Worm (Caenorhabditis elegans) whole organism, young adult: ENCODE measurements around the gene C35A5.4.
A peak's percentile ranks its signal among the peaks of the same experiment; 100 is the strongest.

Experiments
- C06A6.2 ChIP-seq: fragments of 200-800 bp; sonication (Bioruptor generic); conservative IDR thresholded peaks from 2 replicates; pipeline ENCODE4 v1.3.6; 2022; ENCODE audit warnings: missing genetic modification characterization, missing compliant biosample characterization
- F22D6.2 ChIP-seq: sonication (generic microtip); optimal IDR thresholded peaks from 2 replicates; lab custom pipeline; 2016; ENCODE audit warnings: mild to moderate bottlenecking, missing genetic modification characterization, missing compliant biosample characterization
- F39B2.1 ChIP-seq: fragments of 200-800 bp; sonication (Bioruptor generic); IDR thresholded peaks from 2 replicates; pipeline ENCODE4 v1.3.6; 2022; ENCODE audit warnings: missing genetic modification reagents, missing genetic modification characterization, missing compliant biosample characterization
- F52B5.7 ChIP-seq: sonication (generic microtip); optimal IDR thresholded peaks from 2 replicates; lab custom pipeline; 2016; ENCODE audit warnings: mild to moderate bottlenecking, missing genetic modification characterization, missing compliant biosample characterization
- F55B11.4 ChIP-seq: sonication (generic microtip); optimal IDR thresholded peaks from 2 replicates; lab custom pipeline; 2016; ENCODE audit warnings: missing compliant biosample characterization, missing genetic modification characterization, borderline replicate concordance; ENCODE audit not compliant: insufficient read depth
- K12H6.12 ChIP-seq: fragments of 200-800 bp; sonication (Bioruptor generic); optimal IDR thresholded peaks from 2 replicates; lab custom pipeline; 2018; ENCODE audit warnings: mild to moderate bottlenecking, missing genetic modification characterization, missing compliant biosample characterization
- T07F8.4 ChIP-seq: sonication (generic microtip); optimal IDR thresholded peaks from 2 replicates; lab custom pipeline; 2016; ENCODE audit warnings: mild to moderate bottlenecking, missing genetic modification characterization, moderate library complexity, missing compliant biosample characterization
- T26A5.8 ChIP-seq: sonication (generic microtip); optimal IDR thresholded peaks from 2 replicates; lab custom pipeline; 2016; ENCODE audit warnings: missing genetic modification characterization, missing compliant biosample characterization
- Y53F4B.3 ChIP-seq: fragments of 200-800 bp; sonication (Bioruptor generic); IDR thresholded peaks from 2 replicates; pipeline ENCODE4 v1.3.6; 2022; ENCODE audit warnings: missing genetic modification reagents, missing genetic modification characterization, missing compliant biosample characterization
- Y53G8AR.9 ChIP-seq: fragments of 200-800 bp; sonication (Bioruptor generic); conservative IDR thresholded peaks from 2 replicates; pipeline ENCODE4 v1.3.6; 2022; ENCODE audit warnings: missing genetic modification reagents, missing genetic modification characterization, missing compliant biosample characterization
- Y67H2A.10 ChIP-seq: fragments of 200-800 bp; sonication (Bioruptor generic); conservative IDR thresholded peaks from 2 replicates; pipeline ENCODE4 v1.3.6; 2022; ENCODE audit warnings: missing genetic modification reagents, missing genetic modification characterization, missing compliant biosample characterization
- Y79H2A.3 ChIP-seq: fragments of 200-800 bp; sonication (Bioruptor generic); conservative IDR thresholded peaks from 2 replicates; pipeline ENCODE4 v1.3.6; 2022; ENCODE audit warnings: missing genetic modification reagents, missing genetic modification characterization, missing compliant biosample characterization
- ZK185.1 ChIP-seq: sonication (generic microtip); optimal IDR thresholded peaks from 2 replicates; lab custom pipeline; 2016; ENCODE audit warnings: mild to moderate bottlenecking, missing genetic modification characterization, missing compliant biosample characterization; ENCODE audit not compliant: poor library complexity, severe bottlenecking
- aptf-3 ChIP-seq: fragments of 200-800 bp; sonication (Bioruptor generic); IDR thresholded peaks from 2 replicates; pipeline ENCODE4 v1.3.6; 2022; ENCODE audit warnings: missing genetic modification characterization, missing compliant biosample characterization
- atf-7 ChIP-seq: sonication (generic microtip); optimal IDR thresholded peaks from 2 replicates; lab custom pipeline; 2017; ENCODE audit warnings: mild to moderate bottlenecking, missing genetic modification characterization, missing compliant biosample characterization
- ccch-3 ChIP-seq: fragments of 200-800 bp; sonication (Bioruptor generic); optimal IDR thresholded peaks from 2 replicates; lab custom pipeline; 2018; ENCODE audit warnings: mild to moderate bottlenecking, missing genetic modification characterization, missing compliant biosample characterization
- ceh-100 ChIP-seq: fragments of 200-800 bp; sonication (Bioruptor generic); IDR thresholded peaks from 2 replicates; pipeline ENCODE4 v1.3.6; 2022; ENCODE audit warnings: missing genetic modification reagents, missing genetic modification characterization, missing compliant biosample characterization
- ceh-91 ChIP-seq: fragments of 200-800 bp; sonication (Bioruptor generic); IDR thresholded peaks from 2 replicates; pipeline ENCODE4 v1.3.6; 2022; ENCODE audit warnings: missing genetic modification reagents, missing genetic modification characterization, missing compliant biosample characterization
- die-1 ChIP-seq: sonication (generic microtip); optimal IDR thresholded peaks from 2 replicates; lab custom pipeline; 2016; ENCODE audit warnings: missing genotype, mild to moderate bottlenecking, missing genetic modification characterization, missing compliant biosample characterization
- dpl-1 ChIP-seq: fragments of 150-350 bp; optimal IDR thresholded peaks from 2 replicates; lab custom pipeline; 2014; ENCODE audit warnings: missing biosample characterization, missing genetic modification reagents, missing genetic modification characterization
- efl-1 ChIP-seq: fragments of 150-350 bp; optimal IDR thresholded peaks from 2 replicates; lab custom pipeline; 2014; ENCODE audit warnings: missing biosample characterization, missing genetic modification reagents, missing genetic modification characterization
- ets-4 ChIP-seq: fragments of 200-800 bp; sonication (Bioruptor generic); optimal IDR thresholded peaks from 2 replicates; lab custom pipeline; 2018; ENCODE audit warnings: mild to moderate bottlenecking, missing genetic modification characterization, missing compliant biosample characterization
- fkh-3 ChIP-seq: sonication (generic microtip); optimal IDR thresholded peaks from 2 replicates; lab custom pipeline; 2016; ENCODE audit warnings: mild to moderate bottlenecking, missing genetic modification characterization, missing compliant biosample characterization
- hlh-12 ChIP-seq: sonication (generic microtip); optimal IDR thresholded peaks from 2 replicates; lab custom pipeline; 2016; ENCODE audit warnings: missing genetic modification characterization, missing compliant biosample characterization
- hlh-26 ChIP-seq: fragments of 200-800 bp; sonication (Bioruptor generic); conservative IDR thresholded peaks from 2 replicates; pipeline ENCODE4 v1.3.6; 2022; ENCODE audit warnings: missing genetic modification reagents, missing genetic modification characterization, missing compliant biosample characterization
- hmg-1.2 ChIP-seq: fragments of 200-800 bp; sonication (Bioruptor generic); IDR thresholded peaks from 2 replicates; pipeline ENCODE4 v1.3.6; 2022; ENCODE audit warnings: missing genetic modification reagents, missing genetic modification characterization, missing compliant biosample characterization
- lin-26 ChIP-seq: fragments of 200-800 bp; sonication (Bioruptor generic); IDR thresholded peaks from 2 replicates; pipeline ENCODE4 v1.3.6; 2022; ENCODE audit warnings: missing genetic modification reagents, missing genetic modification characterization, missing compliant biosample characterization
- lin-40 ChIP-seq: sonication (generic microtip); optimal IDR thresholded peaks from 2 replicates; lab custom pipeline; 2016; ENCODE audit warnings: missing genetic modification characterization, mild to moderate bottlenecking, missing compliant biosample characterization, missing genotype, missing genetic modification reagents
- lin-54 ChIP-seq: fragments of 200-800 bp; sonication (Bioruptor generic); optimal IDR thresholded peaks from 2 replicates; lab custom pipeline; 2018; ENCODE audit warnings: mild to moderate bottlenecking, missing genetic modification characterization, missing compliant biosample characterization
- lir-1 ChIP-seq: fragments of 200-800 bp; sonication (Bioruptor generic); conservative IDR thresholded peaks from 2 replicates; pipeline ENCODE4 v1.3.6; 2022; ENCODE audit warnings: missing genetic modification reagents, missing genetic modification characterization, missing compliant biosample characterization
- madf-3 ChIP-seq: fragments of 200-800 bp; sonication (Bioruptor generic); IDR thresholded peaks from 2 replicates; pipeline ENCODE4 v1.3.6; 2022; ENCODE audit warnings: missing genetic modification reagents, missing genetic modification characterization, missing compliant biosample characterization
- madf-6 ChIP-seq: fragments of 200-800 bp; sonication (Bioruptor generic); IDR thresholded peaks from 2 replicates; pipeline ENCODE4 v1.3.6; 2022; ENCODE audit warnings: missing genetic modification reagents, missing genetic modification characterization, missing compliant biosample characterization
- mxl-1 ChIP-seq: sonication (generic microtip); optimal IDR thresholded peaks from 2 replicates; lab custom pipeline; 2016; ENCODE audit warnings: missing genetic modification characterization, missing compliant biosample characterization
- nfya-1 ChIP-seq: sonication (generic microtip); optimal IDR thresholded peaks from 2 replicates; lab custom pipeline; 2017; ENCODE audit warnings: antibody characterized with exemption, missing compliant biosample characterization, missing genetic modification characterization, borderline replicate concordance; ENCODE audit not compliant: insufficient read depth
- nhr-80 ChIP-seq: sonication (generic microtip); optimal IDR thresholded peaks from 2 replicates; lab custom pipeline; 2016; ENCODE audit warnings: missing genetic modification characterization, missing compliant biosample characterization
- pha-4 ChIP-seq: fragments of 150-350 bp; sonication (generic microtip); optimal IDR thresholded peaks from 2 replicates; lab custom pipeline; 2014; ENCODE audit warnings: missing biosample characterization, missing genetic modification reagents, missing genetic modification characterization
- rec-8 ChIP-seq, 2 experiments: sonication (generic microtip); optimal IDR thresholded peaks; 2 replicates each; lab custom pipeline; 2016; ENCODE audit warnings: mild to moderate bottlenecking in 2 of 2, missing genetic modification characterization in 2 of 2, missing genetic modification reagents in 2 of 2, missing genotype in 2 of 2, missing biosample characterization in 1 of 2, missing compliant biosample characterization in 1 of 2, moderate library complexity in 1 of 2
- rpc-1 ChIP-seq, 2 experiments: fragments of 150-350 bp in 1 of 2; sonication (generic microtip) in 1 of 2; optimal IDR thresholded peaks; 2 replicates each; lab custom pipeline; 2014 to 2018; ENCODE audit warnings: missing biosample characterization in 1 of 2, missing genetic modification characterization in 1 of 2, missing genetic modification reagents in 1 of 2, missing genotype in 1 of 2
- snpc-1.1 ChIP-seq: sonication (generic microtip); optimal IDR thresholded peaks from 2 replicates; lab custom pipeline; 2017; ENCODE audit warnings: missing genetic modification characterization, mild to moderate bottlenecking, missing compliant biosample characterization, antibody characterized with exemption, moderate library complexity, missing genotype, missing genetic modification reagents; ENCODE audit not compliant: insufficient read depth
- snpc-1.3 ChIP-seq: sonication (generic microtip); optimal IDR thresholded peaks from 2 replicates; lab custom pipeline; 2017; ENCODE audit warnings: missing genetic modification characterization, mild to moderate bottlenecking, missing compliant biosample characterization, antibody characterized with exemption, moderate library complexity, missing genotype, missing genetic modification reagents; ENCODE audit not compliant: insufficient read depth
- tbx-9 ChIP-seq: sonication (generic microtip); optimal IDR thresholded peaks from 2 replicates; lab custom pipeline; 2016; ENCODE audit warnings: borderline replicate concordance, missing genetic modification characterization, inconsistent platforms, missing compliant biosample characterization
- unc-62 ChIP-seq: fragments of 150-350 bp; optimal IDR thresholded peaks from 2 replicates; lab custom pipeline; 2014; ENCODE audit warnings: missing biosample characterization, missing genetic modification reagents, missing genetic modification characterization
- zim-3 ChIP-seq: sonication (generic microtip); optimal IDR thresholded peaks from 2 replicates; lab custom pipeline; 2017; ENCODE audit warnings: mild to moderate bottlenecking, missing genetic modification characterization, moderate library complexity, missing compliant biosample characterization
- ztf-18 ChIP-seq: sonication (generic microtip); optimal IDR thresholded peaks from 2 replicates; lab custom pipeline; 2016; ENCODE audit warnings: missing genotype, mild to moderate bottlenecking, missing genetic modification characterization, missing compliant biosample characterization
- ztf-26 ChIP-seq: sonication (generic microtip); optimal IDR thresholded peaks from 2 replicates; lab custom pipeline; 2017; ENCODE audit warnings: missing genetic modification characterization, missing compliant biosample characterization
- ztf-28 ChIP-seq: fragments of 200-800 bp; sonication (Bioruptor generic); IDR thresholded peaks from 2 replicates; pipeline ENCODE4 v1.3.6; 2022; ENCODE audit warnings: missing genetic modification reagents, missing genetic modification characterization, missing compliant biosample characterization
- ztf-6 ChIP-seq: fragments of 200-800 bp; sonication (Bioruptor generic); IDR thresholded peaks from 2 replicates; pipeline ENCODE4 v1.3.6; 2022; ENCODE audit warnings: missing genetic modification reagents, missing genetic modification characterization, missing compliant biosample characterization

C35A5.4 gene

ce11 chrV:10514271-10514670, 17.4 kb downstream of the C35A5.4 start, which contains the start of gene dmsr-8:
TSS of gene dmsr-8 (minus strand) at chrV:10514371.
- TF ChIP-seq T07F8.4 (tag; lab: Kevin White, UChicago): no peak
- no peak for TF ChIP-seq ceh-100 (GFP tag; lab: Robert Waterston, UW)
- no peak for TF ChIP-seq atf-7 (tag; lab: Kevin White, UChicago)
- no peak for TF ChIP-seq nfya-1 (tag; lab: Kevin White, UChicago)
- TF ChIP-seq F52B5.7: no peak
- no peak for TF ChIP-seq rpc-1 (optimal IDR thresholded peaks at IDR 0.05; lab: Kevin White, UChicago)
- TF ChIP-seq rpc-1 (tag; optimal IDR thresholded peaks at IDR 0.05; lab: Kevin White, UChicago): no peak
- TF ChIP-seq Y67H2A.10 (GFP tag; lab: Robert Waterston, UW): no peak
- TF ChIP-seq efl-1 (GFP tag; lab: Kevin White, UChicago): no peak
- no peak for TF ChIP-seq Y53G8AR.9 (GFP tag; lab: Robert Waterston, UW)
- no peak for TF ChIP-seq F55B11.4 (tag; lab: Kevin White, UChicago)
- no peak for TF ChIP-seq fkh-3 (tag; lab: Kevin White, UChicago)
- TF ChIP-seq madf-6: no peak
- no peak for TF ChIP-seq nhr-80
- TF ChIP-seq T26A5.8 (tag; lab: Kevin White, UChicago): no peak
- TF ChIP-seq Y53F4B.3 (GFP tag; lab: Robert Waterston, UW): no peak
- TF ChIP-seq K12H6.12 (tag; lab: Kevin White, UChicago): no peak

- TF ChIP-seq hlh-12: no peak
- TF ChIP-seq zim-3 (tag; lab: Kevin White, UChicago): no peak
- TF ChIP-seq tbx-9 (tag; lab: Kevin White, UChicago): no peak
- TF ChIP-seq ztf-26 (tag; lab: Kevin White, UChicago): no peak
- no peak for TF ChIP-seq aptf-3
- no peak for TF ChIP-seq hmg-1.2 (GFP tag; lab: Robert Waterston, UW)
- TF ChIP-seq C06A6.2: no peak
- no peak for TF ChIP-seq ZK185.1 (tag; lab: Kevin White, UChicago)
- TF ChIP-seq ztf-18 (tag; lab: Kevin White, UChicago): no peak
- TF ChIP-seq hlh-26: no peak
- no peak for TF ChIP-seq snpc-1.3 (tag; lab: Kevin White, UChicago)
- TF ChIP-seq F39B2.1 (GFP tag; lab: Robert Waterston, UW): no peak
- TF ChIP-seq unc-62: no peak
- no peak for TF ChIP-seq pha-4
- no peak for TF ChIP-seq mxl-1
These were observed 19.9 kb downstream of the C35A5.4 start for ce11 chrV:10516702-10517101.

DNA sequence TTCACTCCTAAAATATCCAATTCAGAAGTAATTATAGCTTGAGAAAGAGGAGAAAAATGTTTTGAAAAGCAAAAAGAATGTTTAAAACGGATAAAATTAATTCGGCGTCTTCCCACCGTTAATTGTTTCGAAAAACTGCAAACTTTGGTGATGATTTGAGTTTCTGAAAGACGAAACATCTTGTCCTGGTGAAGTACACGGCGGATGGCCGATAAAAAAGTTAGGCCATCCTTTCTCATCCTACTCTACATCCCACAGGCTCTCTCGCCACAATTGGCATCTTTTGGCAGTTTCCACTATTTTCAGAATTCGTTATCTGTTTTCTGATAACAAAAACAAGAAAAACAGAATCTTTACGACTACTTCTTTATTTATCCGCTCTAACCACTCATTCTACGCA, 29.1 kb downstream of the C35A5.4 start, which contains the start of the genes C35A5.8 and hda-11:
C35A5.8 (minus strand) TSS at position 7 of the 400 bp plus-strand sequence.
hda-11 (plus strand) TSS at position 283 of the 400 bp plus-strand sequence.
- TF ChIP-seq T26A5.8 (tag; lab: Kevin White, UChicago) (no peak), madf-3 (GFP tag; lab: Robert Waterston, UW) (peak; percentile 76; the same call in 1 of the 2 replicates), ets-4 (GFP tag; lab: Kevin White, UChicago) (no peak), lir-1 (peak; percentile 75), die-1 (tag; lab: Kevin White, UChicago) (no peak), Y79H2A.3 (GFP tag; lab: Robert Waterston, UW) (no peak), ztf-26 (tag; lab: Kevin White, UChicago) (no peak), ccch-3 (peak; percentile 43), F22D6.2 (tag; lab: Kevin White, UChicago) (peak; percentile 57), ceh-91 (GFP tag; lab: Robert Waterston, UW) (peak; percentile 11; the same call in 1 of the 2 replicates), Y53F4B.3 (GFP tag; lab: Robert Waterston, UW) (no peak), snpc-1.1 (tag; lab: Kevin White, UChicago) (no peak), dpl-1 (GFP tag; lab: Kevin White, UChicago) (no peak), ztf-6 (no peak), lin-40 (peak; percentile 57), ztf-28 (no peak), lin-26 (no peak), lin-54 (GFP tag; lab: Kevin White, UChicago) (peak; percentile 42), rec-8 (tag; optimal IDR thresholded peaks at IDR 0.05; lab: Kevin White, UChicago) (peak; percentile 52 to 60)
